Fruit fly (Drosophila melanogaster): ENCODE results near the gene CG13970.
A peak's percentile ranks its signal among the peaks of the same experiment; 100 is the strongest.

Gene CG13970

dm6 chr2L:20097105-20097631 lies 6.8 kb downstream of the CG13970 start, which contains the start of the genes mRpS18B and Kua (continued):
- TF ChIP-seq CG32532 (GFP tag; IDR thresholded peaks at IDR 0.05) (peak; percentile 63), fd96Cb (tag; optimal IDR thresholded peaks at IDR 0.05) (peak; percentile 51), CG9876 (GFP tag; optimal IDR thresholded peaks at IDR 0.05) (no peak), B-H1 (GFP tag; IDR thresholded peaks at IDR 0.05) (peak; percentile 28; the same call in 1 of the 3 replicates), fd102C (GFP tag; optimal IDR thresholded peaks at IDR 0.05) (no peak), Gug (GFP tag; IDR thresholded peaks at IDR 0.05) (no peak; the same call in 3 of the 4 replicates), gt (GFP tag; IDR thresholded peaks at IDR 0.05) (no peak), CG8359 (GFP tag; optimal IDR thresholded peaks at IDR 0.05; ENCODE audit: borderline replicate concordance) (no peak), mam (GFP tag; optimal IDR thresholded peaks at IDR 0.05) (peak; percentile 26), CG11456 (GFP tag; IDR thresholded peaks at IDR 0.05) (peak; percentile 80), CG15479 (GFP tag; optimal IDR thresholded peaks at IDR 0.05) (no peak), Ets97D (GFP tag; optimal IDR thresholded peaks at IDR 0.05) (peak; percentile 41), bowl (GFP tag; IDR thresholded peaks at IDR 0.05) (no peak), gcm2 (GFP tag; optimal IDR thresholded peaks at IDR 0.05) (no peak), CG13894 (tag; optimal IDR thresholded peaks at IDR 0.05) (peak; percentile 44), lilli (GFP tag; optimal IDR thresholded peaks at IDR 0.05) (peak; percentile 47), jumu (GFP tag; optimal IDR thresholded peaks at IDR 0.05) (no peak), CG17568 (GFP tag; optimal IDR thresholded peaks at IDR 0.05) (no peak), pho (GFP tag; optimal IDR thresholded peaks at IDR 0.05) (no peak), dmrt99B (tag; optimal IDR thresholded peaks at IDR 0.05) (peak; percentile 62), otp (GFP tag; IDR thresholded peaks at IDR 0.05) (peak; percentile 40; the same call in 1 of the 3 replicates), Aef1 (GFP tag; IDR thresholded peaks at IDR 0.05) (peak; percentile 51; the same call in 2 of the 3 replicates), Drgx (GFP tag; IDR thresholded peaks at IDR 0.05) (peak; percentile 55; the same call in 1 of the 2 replicates), Taf1 (GFP tag; IDR thresholded peaks at IDR 0.05) (no peak), disco-r (GFP tag; optimal IDR thresholded peaks at IDR 0.05) (no peak), CG6175 (GFP tag; IDR thresholded peaks at IDR 0.05) (no peak), sens-2 (GFP tag; IDR thresholded peaks at IDR 0.05) (0 out of 2 replicates have a peak, but pooled peaks have one; percentile 31), CG11560 (tag; IDR thresholded peaks at IDR 0.05) (no peak), pb (GFP tag; optimal IDR thresholded peaks at IDR 0.05) (no peak), Sox102F (GFP tag; optimal IDR thresholded peaks at IDR 0.05) (peak; percentile 71), Oli (tag; optimal IDR thresholded peaks at IDR 0.05) (peak; percentile 34), C15 (GFP tag; IDR thresholded peaks at IDR 0.05) (no peak), Myb (GFP tag; optimal IDR thresholded peaks at IDR 0.05) (no peak), stwl (tag; optimal IDR thresholded peaks at IDR 0.05) (no peak), corto (GFP tag; optimal IDR thresholded peaks at IDR 0.05) (no peak), br (optimal IDR thresholded peaks at IDR 0.05) (no peak), CG3163 (GFP tag; optimal IDR thresholded peaks at IDR 0.05) (no peak), Dip3 (GFP tag; optimal IDR thresholded peaks at IDR 0.05) (no peak), Six4 (GFP tag; optimal IDR thresholded peaks at IDR 0.05) (peak; percentile 50), dan (GFP tag; IDR thresholded peaks at IDR 0.05) (no peak), CG8290 (GFP tag; optimal IDR thresholded peaks at IDR 0.05) (no peak), CG8290 (tag; optimal IDR thresholded peaks at IDR 0.05) (peak; percentile 7 to 26), CG15011 (GFP tag; optimal IDR thresholded peaks at IDR 0.05) (no peak), ranshi (GFP tag; IDR thresholded peaks at IDR 0.05) (peak; percentile 57; the same call in 1 of the 2 replicates), CG2875 (GFP tag; optimal IDR thresholded peaks at IDR 0.05) (no peak), CG12299 (tag; optimal IDR thresholded peaks at IDR 0.05) (peak; percentile 50), CG30403 (GFP tag; optimal IDR thresholded peaks at IDR 0.05) (peak; percentile 63), fd3F (GFP tag; optimal IDR thresholded peaks at IDR 0.05) (peak; percentile 23), CG13775 (GFP tag; optimal IDR thresholded peaks at IDR 0.05) (peak; percentile 59), mirr (GFP tag; optimal IDR thresholded peaks at IDR 0.05) (no peak), usp (GFP tag; optimal IDR thresholded peaks at IDR 0.05) (no peak), Fer1 (GFP tag; optimal IDR thresholded peaks at IDR 0.05) (peak; percentile 26)

All from whole organism, embryonic.